Worm (Caenorhabditis elegans): ENCODE data around the gene Y65A5A.2.

ce11 chrIV:16370592-16370991 lies 41.2 kb upstream of the Y65A5A.2 start:
- no peak for TF ChIP-seq W03F9.2 (tag; optimal IDR thresholded peaks at IDR 0.05)
- TF ChIP-seq dao-5 (tag; optimal IDR thresholded peaks at IDR 0.05) = no peak
- TF ChIP-seq him-1 (tag; optimal IDR thresholded peaks at IDR 0.05) = no peak

Data from whole organism, L4/young adult.